Fruit fly (Drosophila melanogaster) whole organism, wandering third instar larva: ENCODE measurements around the gene CG34178.

Experiments used
- Abd-B ChIP-seq: fragments of >200 bp; optimal IDR thresholded peaks from 2 replicates; lab custom pipeline; 2017; ENCODE audit warnings: missing biosample characterization, missing genetic modification characterization
- CG32264 ChIP-seq: fragments of 200-800 bp; sonication (Bioruptor generic); optimal IDR thresholded peaks from 2 replicates; lab custom pipeline; 2016; ENCODE audit warnings: missing biosample characterization, missing genetic modification characterization
- CG9705 ChIP-seq: fragments of 200-800 bp; sonication (Bioruptor generic); optimal IDR thresholded peaks from 2 replicates; lab custom pipeline; 2018; ENCODE audit warnings: missing biosample characterization, mild to moderate bottlenecking, missing genetic modification characterization
- CrebA ChIP-seq: fragments of 200-800 bp; sonication (Bioruptor generic); optimal IDR thresholded peaks from 2 replicates; lab custom pipeline; 2016; ENCODE audit warnings: missing biosample characterization, mild to moderate bottlenecking, missing genetic modification characterization, borderline replicate concordance
- Dfd ChIP-seq: fragments of >200 bp; optimal IDR thresholded peaks from 2 replicates; lab custom pipeline; 2017; ENCODE audit warnings: missing biosample characterization, missing genetic modification characterization
- Dif ChIP-seq: fragments of 200-275, 200-300 bp; sonication (Bioruptor generic); optimal IDR thresholded peaks from 2 replicates; lab custom pipeline; 2018; ENCODE audit warnings: missing biosample characterization, missing genetic modification characterization; ENCODE audit not compliant: partially characterized antibody
- GATAd ChIP-seq: sonication (Bioruptor generic); optimal IDR thresholded peaks from 2 replicates; lab custom pipeline; 2016; ENCODE audit warnings: missing biosample characterization, missing genetic modification characterization
- HLH106 ChIP-seq: fragments of 200-800 bp; optimal IDR thresholded peaks from 3 replicates; lab custom pipeline; 2019; ENCODE audit warnings: missing biosample characterization, mild to moderate bottlenecking, missing genetic modification characterization, moderate library complexity
- Hnf4 ChIP-seq: fragments of 200-800 bp; sonication (Bioruptor generic); optimal IDR thresholded peaks from 2 replicates; lab custom pipeline; 2016; ENCODE audit warnings: missing biosample characterization, mild to moderate bottlenecking, missing genetic modification characterization
- Hr78 ChIP-seq: fragments of >200 bp; optimal IDR thresholded peaks from 2 replicates; lab custom pipeline; 2017; ENCODE audit warnings: missing biosample characterization, missing genetic modification characterization
- Hr83 ChIP-seq: fragments of 200-300 bp; sonication (Bioruptor generic); optimal IDR thresholded peaks from 2 replicates; lab custom pipeline; 2016; ENCODE audit warnings: missing biosample characterization, mild to moderate bottlenecking, missing genetic modification characterization, moderate library complexity; ENCODE audit not compliant: poor library complexity, severe bottlenecking
- Jra ChIP-seq: sonication (Bioruptor generic); optimal IDR thresholded peaks from 2 replicates; lab custom pipeline; 2016; ENCODE audit warnings: missing biosample characterization, missing genetic modification characterization
- Mio ChIP-seq: sonication (Bioruptor generic); optimal IDR thresholded peaks from 2 replicates; lab custom pipeline; 2016; ENCODE audit warnings: missing biosample characterization, missing genetic modification characterization
- Myc ChIP-seq: fragments of >200 bp; optimal IDR thresholded peaks from 2 replicates; lab custom pipeline; 2017
- N ChIP-seq: fragments of >200 bp; optimal IDR thresholded peaks from 2 replicates; lab custom pipeline; 2018; ENCODE audit warnings: missing biosample characterization, missing external identifiers, missing genetic modification characterization
- OdsH ChIP-seq: fragments of 200-800 bp; sonication (Bioruptor generic); optimal IDR thresholded peaks from 2 replicates; lab custom pipeline; 2016; ENCODE audit warnings: missing biosample characterization, mild to moderate bottlenecking, missing genetic modification characterization
- Rel ChIP-seq, 2 experiments: fragments of 200-800 bp; sonication (Bioruptor generic) in 1 of 2; optimal IDR thresholded peaks; 2 replicates in 1 of 2; 3 replicates in 1 of 2; lab custom pipeline; 2016 to 2019; ENCODE audit warnings: mild to moderate bottlenecking in 2 of 2, missing biosample characterization in 2 of 2, missing genetic modification characterization in 2 of 2, moderate library complexity in 1 of 2
- Sp1 ChIP-seq: fragments of 200-800 bp; sonication (Bioruptor generic); optimal IDR thresholded peaks from 3 replicates; lab custom pipeline; 2019; ENCODE audit warnings: missing biosample characterization, mild to moderate bottlenecking, missing genetic modification characterization, moderate library complexity
- Vsx2 ChIP-seq: fragments of 200-300, 225-300 bp; sonication (Bioruptor generic); optimal IDR thresholded peaks from 2 replicates; lab custom pipeline; 2018; ENCODE audit warnings: missing biosample characterization, missing genetic modification characterization; ENCODE audit not compliant: partially characterized antibody
- br ChIP-seq: fragments of 200-800 bp; sonication (Bioruptor generic); optimal IDR thresholded peaks from 2 replicates; lab custom pipeline; 2016; ENCODE audit warnings: missing biosample characterization, missing genetic modification characterization
- brk ChIP-seq: fragments of 200-800 bp; sonication (Bioruptor generic); optimal IDR thresholded peaks from 2 replicates; lab custom pipeline; 2016; ENCODE audit warnings: missing biosample characterization, mild to moderate bottlenecking, missing genetic modification characterization
- dl ChIP-seq, 2 experiments: fragments of 175-275, 200-275 bp in 1 of 2; fragments of 200-275 bp in 1 of 2; sonication (Bioruptor generic); optimal IDR thresholded peaks; lab custom pipeline; 2018; ENCODE audit warnings: mild to moderate bottlenecking in 2 of 2, missing biosample characterization in 2 of 2, missing genetic modification characterization in 2 of 2, moderate library complexity in 2 of 2; ENCODE audit not compliant: partially characterized antibody in 2 of 2, insufficient read depth in 1 of 2
- dmrt93B ChIP-seq: fragments of 200-800 bp; sonication (Bioruptor generic); optimal IDR thresholded peaks from 2 replicates; lab custom pipeline; 2018; ENCODE audit warnings: missing biosample characterization, mild to moderate bottlenecking, missing genetic modification characterization
- dsf ChIP-seq: sonication (Bioruptor generic); optimal IDR thresholded peaks from 2 replicates; lab custom pipeline; 2016; ENCODE audit warnings: missing biosample characterization, missing genetic modification characterization, borderline replicate concordance
- ey ChIP-seq: fragments of 200-800 bp; sonication (Bioruptor generic); optimal IDR thresholded peaks from 2 replicates; lab custom pipeline; 2016; ENCODE audit warnings: missing biosample characterization, missing genetic modification characterization
- foxo ChIP-seq, 2 experiments: fragments of 200-800 bp; sonication (Bioruptor generic); optimal IDR thresholded peaks; 2 replicates in 1 of 2; 3 replicates in 1 of 2; lab custom pipeline; 2016 to 2017; ENCODE audit warnings: missing biosample characterization in 2 of 2, missing genetic modification characterization in 2 of 2
- fru ChIP-seq: fragments of 200-800 bp; sonication (Bioruptor generic); optimal IDR thresholded peaks from 3 replicates; lab custom pipeline; 2016; ENCODE audit warnings: missing biosample characterization, mild to moderate bottlenecking, missing genetic modification characterization
- h ChIP-seq: fragments of 200-800 bp; sonication (Bioruptor generic); optimal IDR thresholded peaks from 3 replicates; lab custom pipeline; 2016; ENCODE audit warnings: missing biosample characterization, mild to moderate bottlenecking, missing genetic modification characterization
- jim ChIP-seq: fragments of 175-275, 200-325 bp; sonication (Bioruptor generic); optimal IDR thresholded peaks from 2 replicates; lab custom pipeline; 2016; ENCODE audit warnings: missing biosample characterization, mild to moderate bottlenecking, missing genetic modification characterization
- lola ChIP-seq: fragments of >200 bp; optimal IDR thresholded peaks from 2 replicates; lab custom pipeline; 2017; ENCODE audit warnings: missing biosample characterization, missing genetic modification characterization
- pan ChIP-seq: fragments of >200 bp; optimal IDR thresholded peaks from 2 replicates; lab custom pipeline; 2017
- psq ChIP-seq: fragments of 200-800 bp; sonication (Bioruptor generic); optimal IDR thresholded peaks from 3 replicates; lab custom pipeline; 2017; ENCODE audit warnings: missing biosample characterization, mild to moderate bottlenecking, missing genetic modification characterization, moderate library complexity
- rgr ChIP-seq: fragments of 200-800 bp; sonication (Bioruptor generic); optimal IDR thresholded peaks from 3 replicates; lab custom pipeline; 2016; ENCODE audit warnings: missing biosample characterization, mild to moderate bottlenecking, missing genetic modification characterization
- sage ChIP-seq: fragments of 200-800 bp; sonication (Bioruptor generic); optimal IDR thresholded peaks from 2 replicates; lab custom pipeline; 2016; ENCODE audit warnings: missing biosample characterization, mild to moderate bottlenecking, missing genetic modification characterization
- sv ChIP-seq: fragments of 200-800 bp; sonication (Bioruptor generic); optimal IDR thresholded peaks from 3 replicates; lab custom pipeline; 2016; ENCODE audit warnings: missing biosample characterization, missing genetic modification characterization
- tai ChIP-seq: sonication (Bioruptor generic); optimal IDR thresholded peaks from 2 replicates; lab custom pipeline; 2016; ENCODE audit warnings: missing biosample characterization, missing genetic modification characterization
- usp ChIP-seq: fragments of >200 bp; optimal IDR thresholded peaks from 2 replicates; lab custom pipeline; 2017; ENCODE audit warnings: missing biosample characterization, missing genetic modification characterization

The CG34178 gene

DNA sequence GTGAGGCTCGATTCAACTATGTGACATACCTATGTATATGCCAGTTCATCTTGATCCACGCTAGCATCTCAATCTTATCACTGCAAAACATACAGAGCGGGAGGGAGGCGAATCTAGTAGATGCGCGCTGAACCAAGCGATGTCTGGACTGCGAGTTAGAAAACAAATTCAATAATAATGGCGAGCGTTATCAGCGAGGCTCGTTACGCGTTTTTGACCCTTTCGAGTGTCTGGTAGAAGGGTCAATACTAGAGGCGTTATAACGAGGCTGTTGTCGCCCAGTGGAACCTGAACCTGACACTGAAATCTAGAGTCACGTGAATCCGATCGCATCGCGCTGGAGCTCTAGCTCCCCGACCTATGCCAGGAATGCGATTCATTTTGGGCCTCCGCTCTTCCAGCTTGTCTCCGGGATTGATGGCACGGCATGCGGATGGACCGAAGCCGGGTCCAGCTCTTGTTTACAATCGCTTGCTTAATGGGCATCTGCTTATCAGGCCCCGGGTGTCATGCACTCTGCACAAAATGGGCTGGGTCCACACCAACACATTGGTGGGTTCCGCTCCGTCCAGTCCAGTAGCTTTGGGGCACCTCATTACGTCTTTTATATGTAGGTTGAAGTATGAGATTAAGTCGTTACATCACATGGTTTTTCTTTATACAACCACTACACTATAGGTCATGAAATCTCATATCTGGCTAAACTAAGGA is 44.1 kb upstream of the CG34178 start:
- no peak for TF ChIP-seq pan (lab: Kevin White, UChicago)

DNA sequence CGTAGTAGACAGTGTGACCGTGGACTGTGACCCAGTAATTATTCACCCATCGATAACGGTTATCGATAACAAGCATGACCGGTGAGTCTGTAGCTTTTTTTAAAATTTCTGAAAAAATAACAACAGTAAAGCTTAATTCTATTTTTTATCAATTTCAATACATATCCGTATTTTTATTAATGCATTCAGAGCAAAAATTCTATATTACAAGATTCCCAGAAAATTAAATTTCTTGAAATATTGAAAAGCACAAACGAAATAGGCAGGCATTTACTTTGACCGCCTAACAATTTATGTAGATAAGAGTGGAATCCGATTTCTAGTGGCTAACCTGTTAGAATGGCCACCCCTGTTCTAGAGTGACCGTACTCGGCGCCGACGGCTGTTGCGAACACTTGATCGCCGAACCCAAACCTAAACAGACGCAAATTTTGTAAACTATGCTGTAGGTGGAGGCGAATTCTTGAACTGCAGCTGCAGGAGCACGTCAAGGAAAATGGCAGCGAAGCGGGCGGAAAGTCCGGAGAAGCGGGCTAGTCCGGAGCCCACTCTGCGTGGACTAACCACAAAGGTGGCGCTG is 39.8 kb upstream of the CG34178 start, which contains the start of gene CG3652:
CG3652 (minus strand) TSS at position 35 of the 580 bp plus-strand sequence.
- TF ChIP-seq jim (no peak), GATAd (GFP tag; lab: Kevin White, UChicago) (no peak), tai (GFP tag; lab: Kevin White, UChicago) (no peak), dsf (GFP tag; lab: Kevin White, UChicago) (no peak), Hr78 (GFP tag; lab: Kevin White, UChicago) (no peak), Jra (GFP tag; lab: Kevin White, UChicago) (no peak), Hnf4 (GFP tag; lab: Kevin White, UChicago) (no peak), N (GFP tag; lab: Kevin White, UChicago) (no peak), foxo (GFP tag; optimal IDR thresholded peaks at IDR 0.05; lab: Kevin White, UChicago) (no peak), CrebA (GFP tag; lab: Kevin White, UChicago) (no peak), ey (GFP tag; lab: Kevin White, UChicago) (no peak), dmrt93B (no peak), h (GFP tag; lab: Kevin White, UChicago) (no peak), Vsx2 (GFP tag; lab: Kevin White, UChicago) (no peak), Dif (GFP tag; lab: Kevin White, UChicago) (no peak), br (no peak), fru (no peak), Sp1 (no peak), rgr (GFP tag; lab: Kevin White, UChicago) (no peak), pan (lab: Kevin White, UChicago) (no peak), Myc (peak; percentile 71), usp (GFP tag; lab: Kevin White, UChicago) (no peak), Rel (GFP tag; optimal IDR thresholded peaks at IDR 0.05; lab: Kevin White, UChicago) (no peak), Rel (tag; optimal IDR thresholded peaks at IDR 0.05; lab: Kevin White, UChicago) (no peak), CG9705 (GFP tag; lab: Kevin White, UChicago) (peak; percentile 4), CG32264 (no peak), psq (GFP tag; lab: Kevin White, UChicago) (peak; percentile 29), Abd-B (no peak), Mio (no peak), brk (GFP tag; lab: Kevin White, UChicago) (no peak), HLH106 (tag; lab: Kevin White, UChicago) (peak; percentile 52), OdsH (GFP tag; lab: Kevin White, UChicago) (peak; percentile 30), dl (GFP tag; optimal IDR thresholded peaks at IDR 0.05; lab: Kevin White, UChicago; ENCODE audit: insufficient read depth in 1 of 2, partially characterized antibody in 2 of 2) (no peak), sage (GFP tag; lab: Kevin White, UChicago) (no peak), Dfd (GFP tag; lab: Kevin White, UChicago) (no peak), sv (GFP tag; lab: Kevin White, UChicago) (peak; percentile 20), Hr83 (GFP tag; lab: Kevin White, UChicago) (no peak)

DNA sequence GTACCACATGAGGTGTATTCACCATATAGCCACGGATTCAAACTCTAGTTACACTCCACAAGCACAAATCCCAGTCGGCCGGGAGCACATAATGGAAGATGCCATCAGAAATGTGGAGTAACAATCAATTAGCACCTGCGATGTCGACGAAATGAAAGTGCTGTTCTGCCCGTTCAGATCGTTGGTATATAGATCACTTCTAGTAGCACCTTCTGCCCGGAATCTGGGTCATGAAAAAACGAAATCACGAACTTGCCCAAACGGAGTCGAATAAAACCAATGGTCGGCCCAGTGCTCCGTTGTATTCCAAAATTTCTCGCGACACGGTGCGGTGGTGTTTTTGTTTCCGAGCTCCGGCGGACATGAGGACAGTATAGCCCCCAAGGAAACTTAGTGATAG is 33.1 kb upstream of the CG34178 start, which contains the start of gene CG33003:
CG33003 (plus strand) TSS at position 301 of the 400 bp plus-strand sequence.
- TF ChIP-seq GATAd (GFP tag; lab: Kevin White, UChicago) (no peak), pan (lab: Kevin White, UChicago) (no peak), Vsx2 (GFP tag; lab: Kevin White, UChicago) (no peak), br (no peak), Hr78 (GFP tag; lab: Kevin White, UChicago) (no peak), Myc (no peak), HLH106 (tag; lab: Kevin White, UChicago) (no peak), fru (no peak), sage (GFP tag; lab: Kevin White, UChicago) (no peak), dmrt93B (no peak), h (GFP tag; lab: Kevin White, UChicago) (no peak), CrebA (GFP tag; lab: Kevin White, UChicago) (no peak), lola (no peak), Sp1 (no peak), Dfd (GFP tag; lab: Kevin White, UChicago) (no peak), Mio (no peak)
